Fruit fly (Drosophila melanogaster) Kc167 (cell line): ENCODE measurements around the gene CG14322.

Source experiments
- h ChIP-seq: fragments of >200 bp; optimal IDR thresholded peaks from 3 replicates; lab custom pipeline; 2018; ENCODE audit warnings: missing external identifiers
- psq ChIP-seq: fragments of >200 bp; optimal IDR thresholded peaks from 2 replicates; lab custom pipeline; 2017; ENCODE audit warnings: missing external identifiers
- ttk ChIP-seq: sonication (Bioruptor generic); optimal IDR thresholded peaks from 2 replicates; lab custom pipeline; 2017; ENCODE audit warnings: missing external identifiers

dm6 chr3R:17626827-17627226, 20.7 kb upstream of the CG14322 start, which contains the start of gene CG14325:
- no peak for TF ChIP-seq h (lab: Kevin White, UChicago)
- TF ChIP-seq psq (lab: Kevin White, UChicago): no peak
- TF ChIP-seq ttk: no peak
